Worm (Caenorhabditis elegans) whole organism, early embryonic: ENCODE results near the gene ceh-89.

ENCODE experiments used
- F13C5.2 ChIP-seq: sonication (generic microtip); optimal IDR thresholded peaks from 2 replicates; lab custom pipeline; 2017; ENCODE audit warnings: mild to moderate bottlenecking, missing genetic modification characterization, inconsistent platforms, missing compliant biosample characterization
- ama-1 ChIP-seq: fragments of 150-350 bp; optimal IDR thresholded peaks from 2 replicates; lab custom pipeline; 2014
- ceh-36 ChIP-seq: sonication (generic microtip); optimal IDR thresholded peaks from 2 replicates; lab custom pipeline; 2016; ENCODE audit warnings: missing genetic modification characterization, inconsistent platforms, missing compliant biosample characterization
- ets-7 ChIP-seq: sonication (generic microtip); optimal IDR thresholded peaks from 2 replicates; lab custom pipeline; 2016; ENCODE audit warnings: missing genotype, missing genetic modification characterization, missing compliant biosample characterization
- flt-1 ChIP-seq: fragments of 200-800 bp; sonication (Bioruptor generic); IDR thresholded peaks from 2 replicates; pipeline ENCODE4 v1.3.6; 2022; ENCODE audit warnings: missing genetic modification characterization, missing compliant biosample characterization
- hmbx-1 ChIP-seq: sonication (generic microtip); optimal IDR thresholded peaks from 2 replicates; lab custom pipeline; 2016; ENCODE audit warnings: mild to moderate bottlenecking, missing genetic modification characterization, missing compliant biosample characterization
- scrt-1 ChIP-seq: fragments of 200-800 bp; sonication (Bioruptor generic); IDR thresholded peaks from 2 replicates; pipeline ENCODE4 v1.3.6; 2022; ENCODE audit warnings: missing genetic modification characterization, missing compliant biosample characterization
- tra-4 ChIP-seq: sonication (generic microtip); optimal IDR thresholded peaks from 2 replicates; lab custom pipeline; 2017; ENCODE audit warnings: missing genetic modification characterization, missing compliant biosample characterization

ce11 chrX:14185631-14186030 is 43.9 kb downstream of the ceh-89 start:
- TF ChIP-seq ets-7 (tag; lab: Kevin White, UChicago): no peak
- TF ChIP-seq hmbx-1 (tag; lab: Kevin White, UChicago): no peak
- no peak for TF ChIP-seq ama-1
- TF ChIP-seq flt-1 (GFP tag; lab: Robert Waterston, UW): no peak
- no peak for TF ChIP-seq tra-4 (tag; lab: Kevin White, UChicago)
- peak; percentile 36 for TF ChIP-seq ceh-36 (tag; lab: Kevin White, UChicago)
- no peak for TF ChIP-seq scrt-1 (GFP tag; lab: Robert Waterston, UW)
- TF ChIP-seq F13C5.2 (tag; lab: Kevin White, UChicago): no peak
